Fruit fly (Drosophila melanogaster) whole organism, embryonic: ENCODE results near the gene CG43680.

Experiments
- BEAF-32 ChIP-seq: fragments of 200-800 bp; sonication (Bioruptor generic); optimal IDR thresholded peaks from 3 replicates; lab custom pipeline; 2017; ENCODE audit warnings: missing biosample characterization, missing genetic modification characterization, mild to moderate bottlenecking, moderate library complexity, missing genetic modification reagents
- CG11723 ChIP-seq: fragments of 200-800 bp; sonication (Bioruptor generic); optimal IDR thresholded peaks from 2 replicates; lab custom pipeline; 2017; ENCODE audit warnings: missing biosample characterization, mild to moderate bottlenecking, missing genetic modification characterization
- CG12219 ChIP-seq: fragments of 200-800 bp; sonication (Bioruptor generic); optimal IDR thresholded peaks from 3 replicates; lab custom pipeline; 2018; ENCODE audit warnings: missing biosample characterization, mild to moderate bottlenecking, missing genetic modification characterization
- CG12659 ChIP-seq: fragments of 200-800 bp; sonication (Bioruptor generic); optimal IDR thresholded peaks from 3 replicates; lab custom pipeline; 2017; ENCODE audit warnings: mild to moderate bottlenecking, missing biosample characterization, missing genetic modification reagents, missing genetic modification characterization
- CG13624 ChIP-seq: fragments of 200-800 bp; sonication (Bioruptor generic); optimal IDR thresholded peaks from 2 replicates; lab custom pipeline; 2016; ENCODE audit warnings: missing biosample characterization, missing genetic modification characterization
- CG14710 ChIP-seq: fragments of 200-800 bp; sonication (Bioruptor generic); optimal IDR thresholded peaks from 3 replicates; lab custom pipeline; 2019; ENCODE audit warnings: missing biosample characterization, mild to moderate bottlenecking, missing genetic modification characterization, moderate library complexity
- CG1603 ChIP-seq: fragments of 200-800 bp; sonication (Bioruptor generic); optimal IDR thresholded peaks from 2 replicates; lab custom pipeline; 2019; ENCODE audit warnings: missing biosample characterization, mild to moderate bottlenecking, missing genetic modification characterization, moderate library complexity
- CG17802 ChIP-seq: fragments of 200-800 bp; sonication (Bioruptor generic); optimal IDR thresholded peaks from 2 replicates; lab custom pipeline; 2018; ENCODE audit warnings: missing biosample characterization, mild to moderate bottlenecking, missing genetic modification characterization, moderate library complexity
- CG17912 ChIP-seq: fragments of 200-800 bp; sonication (Bioruptor generic); optimal IDR thresholded peaks from 2 replicates; lab custom pipeline; 2018; ENCODE audit warnings: missing biosample characterization, mild to moderate bottlenecking, missing genetic modification characterization
- CG18599 ChIP-seq: fragments of 200-800 bp; sonication (Bioruptor generic); optimal IDR thresholded peaks from 3 replicates; lab custom pipeline; 2017; ENCODE audit warnings: missing biosample characterization, missing genetic modification characterization, mild to moderate bottlenecking, moderate library complexity, missing genetic modification reagents
- CG2120 ChIP-seq: fragments of 200-800 bp; sonication (Bioruptor generic); optimal IDR thresholded peaks from 3 replicates; lab custom pipeline; 2016; ENCODE audit warnings: missing biosample characterization, missing genetic modification characterization
- CG2129 ChIP-seq: fragments of 200-800 bp; sonication (Bioruptor generic); IDR thresholded peaks from 2 replicates; pipeline ENCODE4 v1.3.6; 2022; ENCODE audit warnings: missing biosample characterization, missing genetic modification characterization; ENCODE audit not compliant: partially characterized antibody
- CG33213 ChIP-seq: fragments of 200-800 bp; sonication (Bioruptor generic); optimal IDR thresholded peaks from 3 replicates; lab custom pipeline; 2016; ENCODE audit warnings: missing biosample characterization, missing genetic modification characterization
- CG34422 ChIP-seq: fragments of 200-800 bp; sonication (Bioruptor generic); IDR thresholded peaks from 3 replicates; pipeline ENCODE4 v1.3.6; 2022; ENCODE audit warnings: missing biosample characterization, missing genetic modification characterization
- CG4617 ChIP-seq: fragments of 200-800 bp; sonication (Bioruptor generic); optimal IDR thresholded peaks from 3 replicates; lab custom pipeline; 2016; ENCODE audit warnings: missing biosample characterization, missing genetic modification characterization, borderline replicate concordance
- CG4730 ChIP-seq: fragments of 200-800 bp; sonication (Bioruptor generic); IDR thresholded peaks from 2 replicates; pipeline ENCODE4 v1.3.6; 2022; ENCODE audit warnings: missing biosample characterization, missing genetic modification characterization
- CG9797 ChIP-seq: fragments of 200-800 bp; sonication (Bioruptor generic); optimal IDR thresholded peaks from 3 replicates; lab custom pipeline; 2018; ENCODE audit warnings: missing biosample characterization, mild to moderate bottlenecking, missing genetic modification characterization
- CTCF ChIP-seq: fragments of 200-800 bp; sonication (Bioruptor generic); optimal IDR thresholded peaks from 2 replicates; lab custom pipeline; 2017; ENCODE audit warnings: missing biosample characterization, mild to moderate bottlenecking, missing genetic modification characterization, moderate library complexity
- CoRest ChIP-seq: fragments of 200-800 bp; sonication (Bioruptor generic); optimal IDR thresholded peaks from 3 replicates; lab custom pipeline; 2018; ENCODE audit warnings: missing biosample characterization, mild to moderate bottlenecking, missing genetic modification characterization, moderate library complexity
- Dp ChIP-seq: fragments of 200-800 bp; sonication (Bioruptor generic); optimal IDR thresholded peaks from 2 replicates; lab custom pipeline; 2018; ENCODE audit warnings: missing biosample characterization, mild to moderate bottlenecking, missing genetic modification characterization, moderate library complexity
- Fer1 ChIP-seq: fragments of 200-800 bp; sonication (Bioruptor generic); optimal IDR thresholded peaks from 2 replicates; lab custom pipeline; 2017; ENCODE audit warnings: missing biosample characterization, mild to moderate bottlenecking, missing genetic modification characterization
- Fer3 ChIP-seq: fragments of 200-800 bp; sonication (Bioruptor generic); optimal IDR thresholded peaks from 2 replicates; lab custom pipeline; 2018; ENCODE audit warnings: missing biosample characterization, mild to moderate bottlenecking, missing genetic modification characterization, moderate library complexity
- HHEX ChIP-seq: fragments of 200-800 bp; sonication (Bioruptor generic); optimal IDR thresholded peaks from 3 replicates; lab custom pipeline; 2017; ENCODE audit warnings: missing biosample characterization, mild to moderate bottlenecking, missing genetic modification characterization, missing genetic modification reagents
- HmgZ ChIP-seq: fragments of 200-800 bp; sonication (Bioruptor generic); optimal IDR thresholded peaks from 2 replicates; lab custom pipeline; 2018; ENCODE audit warnings: missing biosample characterization, mild to moderate bottlenecking, missing genetic modification characterization
- Hr51 ChIP-seq, 2 experiments: fragments of 200-800 bp; sonication (Bioruptor generic); optimal IDR thresholded peaks; 2 replicates in 1 of 2; 3 replicates in 1 of 2; lab custom pipeline; 2016 to 2018; ENCODE audit warnings: missing biosample characterization in 2 of 2, missing genetic modification characterization in 2 of 2, mild to moderate bottlenecking in 1 of 2, moderate library complexity in 1 of 2
- MESR4 ChIP-seq: fragments of 200-800 bp; sonication (Bioruptor generic); optimal IDR thresholded peaks from 2 replicates; lab custom pipeline; 2018; ENCODE audit warnings: missing biosample characterization, mild to moderate bottlenecking, missing genetic modification characterization, moderate library complexity
- NfI ChIP-seq: fragments of 200-800 bp; sonication (Bioruptor generic); optimal IDR thresholded peaks from 3 replicates; lab custom pipeline; 2018; ENCODE audit warnings: missing biosample characterization, mild to moderate bottlenecking, missing genetic modification characterization, moderate library complexity
- PHDP ChIP-seq: fragments of 200-800 bp; sonication (Bioruptor generic); optimal IDR thresholded peaks from 3 replicates; lab custom pipeline; 2018; ENCODE audit warnings: missing biosample characterization, mild to moderate bottlenecking, missing genetic modification characterization, moderate library complexity
- Poxn ChIP-seq: fragments of 200-800 bp; sonication (Bioruptor generic); IDR thresholded peaks from 2 replicates; pipeline ENCODE4 v1.3.6; 2022; ENCODE audit warnings: missing biosample characterization, missing genetic modification characterization
- Sox100B ChIP-seq: fragments of 200-800 bp; sonication (Bioruptor generic); optimal IDR thresholded peaks from 3 replicates; lab custom pipeline; 2018; ENCODE audit warnings: missing biosample characterization, mild to moderate bottlenecking, missing genetic modification characterization
- Xrp1 ChIP-seq: fragments of 200-800 bp; sonication (Bioruptor generic); IDR thresholded peaks from 2 replicates; pipeline ENCODE4 v1.3.6; 2022; ENCODE audit warnings: missing biosample characterization, missing genetic modification characterization
- YL-1 ChIP-seq: fragments of 200-800 bp; sonication (Bioruptor generic); optimal IDR thresholded peaks from 3 replicates; lab custom pipeline; 2017; ENCODE audit warnings: missing biosample characterization, mild to moderate bottlenecking, missing genetic modification characterization
- caup ChIP-seq: fragments of 200-800 bp; sonication (Bioruptor generic); optimal IDR thresholded peaks from 3 replicates; lab custom pipeline; 2017; ENCODE audit warnings: missing biosample characterization, mild to moderate bottlenecking, missing genetic modification characterization, moderate library complexity; ENCODE audit not compliant: severe bottlenecking
- danr ChIP-seq: fragments of 200-800 bp; sonication (Bioruptor generic); IDR thresholded peaks from 2 replicates; pipeline ENCODE4 v1.3.6; 2022; ENCODE audit warnings: missing biosample characterization, missing genetic modification characterization
- dm ChIP-seq: fragments of 200-800 bp; sonication (Bioruptor generic); optimal IDR thresholded peaks from 3 replicates; lab custom pipeline; 2016; ENCODE audit warnings: missing biosample characterization, missing genetic modification characterization
- dpn ChIP-seq, 2 experiments: fragments of 200-800 bp; sonication (Bioruptor generic); optimal IDR thresholded peaks; 3 replicates each; lab custom pipeline; 2016; ENCODE audit warnings: missing biosample characterization in 2 of 2, missing genetic modification characterization in 2 of 2
- gfzf ChIP-seq: fragments of 200-800 bp; sonication (Bioruptor generic); optimal IDR thresholded peaks from 2 replicates; lab custom pipeline; 2016; ENCODE audit warnings: missing biosample characterization, mild to moderate bottlenecking, missing genetic modification characterization, moderate library complexity
- gro ChIP-seq: fragments of 200-800 bp; sonication (Bioruptor generic); optimal IDR thresholded peaks from 2 replicates; lab custom pipeline; 2016; ENCODE audit warnings: missing biosample characterization, missing genetic modification characterization
- gsb-n ChIP-seq: fragments of 200-800 bp; sonication (Bioruptor generic); optimal IDR thresholded peaks from 3 replicates; lab custom pipeline; 2018; ENCODE audit warnings: missing biosample characterization, mild to moderate bottlenecking, missing genetic modification characterization
- her ChIP-seq: fragments of 200-800 bp; sonication (Bioruptor generic); optimal IDR thresholded peaks from 2 replicates; lab custom pipeline; 2016; ENCODE audit warnings: missing biosample characterization, missing genetic modification characterization
- phol ChIP-seq: fragments of 200-800 bp; sonication (Bioruptor generic); optimal IDR thresholded peaks from 3 replicates; lab custom pipeline; 2018; ENCODE audit warnings: missing biosample characterization, mild to moderate bottlenecking, missing genetic modification characterization, moderate library complexity
- prd ChIP-seq, 3 experiments: fragments of >200 bp in 2 of 3; fragments of 200-800 bp in 1 of 3; sonication (Bioruptor generic) in 1 of 3; optimal IDR thresholded peaks in 2 of 3; IDR thresholded peaks in 1 of 3; 2 replicates in 2 of 3; 3 replicates in 1 of 3; pipeline versions ENCODE4 v1.3.6 to Lab custom; 2017 to 2022; ENCODE audit warnings: missing biosample characterization in 1 of 3, missing genetic modification characterization in 1 of 3
- sens ChIP-seq: fragments of 200-800 bp; sonication (Bioruptor generic); peaks from one replicate; lab custom pipeline; 2016; ENCODE audit warnings: missing biosample characterization, missing genetic modification characterization
- slbo ChIP-seq: fragments of 200-800 bp; sonication (Bioruptor generic); IDR thresholded peaks from 2 replicates; pipeline ENCODE4 v1.3.6; 2022; ENCODE audit warnings: missing biosample characterization, missing genetic modification characterization
- sob ChIP-seq: fragments of 200-800 bp; sonication (Bioruptor generic); IDR thresholded peaks from 2 replicates; pipeline ENCODE4 v1.3.6; 2022; ENCODE audit warnings: missing biosample characterization, missing genetic modification characterization
- tin ChIP-seq: fragments of 200-800 bp; sonication (Bioruptor generic); optimal IDR thresholded peaks from 3 replicates; lab custom pipeline; 2016; ENCODE audit warnings: missing biosample characterization, missing genetic modification characterization
- trem ChIP-seq: fragments of 200-800 bp; optimal IDR thresholded peaks from 3 replicates; lab custom pipeline; 2019; ENCODE audit warnings: missing biosample characterization, mild to moderate bottlenecking, missing genetic modification characterization, moderate library complexity
- unc-4 ChIP-seq: fragments of 200-800 bp; sonication (Bioruptor generic); IDR thresholded peaks from 2 replicates; pipeline ENCODE4 v1.3.6; 2022; ENCODE audit warnings: missing biosample characterization, missing genetic modification characterization; ENCODE audit not compliant: partially characterized antibody

The CG43680 gene

dm6 chr3L:15097878-15098520 lies 44.8 kb upstream of the CG43680 start, which contains the start of gene Ctps:
Gene Ctps (plus strand): TSS chr3L:15097914.
- peak; percentile 13 for TF ChIP-seq trem (tag; lab: Kevin White, UChicago)
- TF ChIP-seq unc-4 (GFP tag; lab: Robert Waterston, UW), result peak; percentile 28; the same call in 1 of the 2 replicates
- no peak for TF ChIP-seq CG11723 (GFP tag; lab: Kevin White, UChicago)
- peak; percentile 19 for TF ChIP-seq CG17912 (GFP tag; lab: Kevin White, UChicago)
- no peak for TF ChIP-seq PHDP (tag; lab: Kevin White, UChicago)
- TF ChIP-seq slbo (GFP tag; lab: Robert Waterston, UW), result peak; percentile 42; the same call in 1 of the 2 replicates
- TF ChIP-seq CG33213 (GFP tag; lab: Kevin White, UChicago), result peak; percentile 34
- peak; percentile 35 for TF ChIP-seq gro
- no peak for TF ChIP-seq danr (GFP tag; lab: Robert Waterston, UW)
- peak; percentile 4 for TF ChIP-seq CoRest (tag; lab: Kevin White, UChicago)
- peak in 1 of 2 experiments; percentile 15 for TF ChIP-seq Hr51 (GFP tag; optimal IDR thresholded peaks at IDR 0.05; lab: Kevin White, UChicago)
- TF ChIP-seq Fer3 (tag; lab: Kevin White, UChicago), result peak; percentile 20
- no peak for TF ChIP-seq CG12219 (GFP tag; lab: Kevin White, UChicago)
- TF ChIP-seq CG2129 (GFP tag; lab: Robert Waterston, UW), result no peak
- peak; percentile 18 for TF ChIP-seq BEAF-32 (GFP tag; lab: Kevin White, UChicago)
- no peak for TF ChIP-seq CG4730 (GFP tag; lab: Robert Waterston, UW)
- TF ChIP-seq YL-1 (GFP tag; lab: Kevin White, UChicago), result peak; percentile 28
- TF ChIP-seq sob (GFP tag; lab: Robert Waterston, UW), result peak; percentile 40; the same call in 1 of the 2 replicates
- TF ChIP-seq NfI (GFP tag; lab: Kevin White, UChicago), result peak; percentile 45
- peak; percentile 5 for TF ChIP-seq caup (GFP tag; lab: Kevin White, UChicago)
- TF ChIP-seq Xrp1, result 0 out of 2 replicates have a peak, but pooled peaks have one; percentile 12
- TF ChIP-seq CG14710 (tag; lab: Kevin White, UChicago), result peak; percentile 26
- peak; percentile 7 for TF ChIP-seq CG17802 (tag; lab: Kevin White, UChicago)
- peak; percentile 27 for TF ChIP-seq Fer1
- TF ChIP-seq CTCF, result peak; percentile 44
- TF ChIP-seq Sox100B (GFP tag; lab: Kevin White, UChicago), result peak; percentile 10
- peak; percentile 25 for TF ChIP-seq HmgZ (tag; lab: Kevin White, UChicago)
- peak; percentile 65 for TF ChIP-seq MESR4 (GFP tag; lab: Kevin White, UChicago)
- no peak for TF ChIP-seq prd (optimal IDR thresholded peaks at IDR 0.05; lab: Kevin White, UChicago)
- TF ChIP-seq prd (GFP tag; IDR thresholded peaks at IDR 0.05; lab: Robert Waterston, UW), result 0 out of 3 replicates have a peak, but pooled peaks have one; percentile 19
- TF ChIP-seq dpn (GFP tag; optimal IDR thresholded peaks at IDR 0.05; lab: Kevin White, UChicago), result peak in 1 of 2 experiments; percentile 5
- no peak for TF ChIP-seq Poxn
- TF ChIP-seq gsb-n, result no peak
- TF ChIP-seq her (GFP tag; lab: Kevin White, UChicago), result peak; percentile 50
- peak; percentile 27; the same call in 1 of the 3 replicates for TF ChIP-seq CG34422 (GFP tag; lab: Robert Waterston, UW)
- TF ChIP-seq CG2120 (GFP tag; lab: Kevin White, UChicago), result peak; percentile 43
- TF ChIP-seq CG18599 (GFP tag; lab: Kevin White, UChicago), result no peak
- peak; percentile 82 for TF ChIP-seq gfzf (GFP tag; lab: Kevin White, UChicago)
- peak; percentile 4 for TF ChIP-seq HHEX (GFP tag; lab: Kevin White, UChicago)
- peak; percentile 38 for TF ChIP-seq CG4617 (GFP tag; lab: Kevin White, UChicago)
- TF ChIP-seq phol (tag; lab: Kevin White, UChicago), result peak; percentile 2
- TF ChIP-seq tin, result peak; percentile 7
- TF ChIP-seq dm (GFP tag; lab: Kevin White, UChicago), result peak; percentile 76
- TF ChIP-seq sens (GFP tag; lab: Kevin White, UChicago), result peak; percentile 67
- peak; percentile 24 for TF ChIP-seq CG13624
- peak; percentile 66 for TF ChIP-seq CG1603 (tag; lab: Kevin White, UChicago)
- TF ChIP-seq CG12659 (GFP tag; lab: Kevin White, UChicago), result peak; percentile 24
- TF ChIP-seq CG9797 (GFP tag; lab: Kevin White, UChicago), result peak; percentile 65
- TF ChIP-seq Dp, result peak; percentile 86
